Worm (Caenorhabditis elegans): Measurements from ENCODE around the gene nstp-3.

DNA sequence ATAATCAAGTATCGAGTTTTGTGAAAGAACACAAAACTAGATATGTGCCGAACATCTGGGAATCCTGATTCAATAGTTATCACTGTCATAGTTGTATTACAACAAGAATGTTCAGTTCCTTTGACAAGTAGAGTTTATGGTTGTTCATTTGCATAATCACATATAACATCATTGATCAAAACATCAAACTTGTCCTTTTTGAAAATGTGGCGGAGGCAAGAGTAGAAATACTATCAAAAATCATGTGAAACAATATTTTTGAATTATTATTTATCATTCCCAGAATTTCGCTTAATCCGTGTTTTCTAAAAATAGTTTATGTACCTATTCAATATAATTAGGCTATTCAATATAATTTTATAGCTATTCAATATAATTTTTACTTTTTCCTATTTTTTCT, 12.7 kb downstream of the nstp-3 start, which contains the start of gene F44E7.7:
- TF ChIP-seq ZK546.5 (tag; optimal IDR thresholded peaks at IDR 0.05) (no peak), lin-39 (tag; optimal IDR thresholded peaks at IDR 0.05) (no peak), lin-11 (tag; optimal IDR thresholded peaks at IDR 0.05) (no peak), fos-1 (tag; optimal IDR thresholded peaks at IDR 0.05) (no peak), lsy-2 (tag; optimal IDR thresholded peaks at IDR 0.05) (no peak), nhr-237 (tag; optimal IDR thresholded peaks at IDR 0.05) (no peak), nhr-23 (tag; optimal IDR thresholded peaks at IDR 0.05) (no peak), unc-62 (GFP tag; optimal IDR thresholded peaks at IDR 0.05) (no peak), egl-27 (tag; optimal IDR thresholded peaks at IDR 0.05) (no peak), lin-13 (GFP tag; optimal IDR thresholded peaks at IDR 0.05) (no peak), elt-1 (tag; optimal IDR thresholded peaks at IDR 0.05) (no peak), mdl-1 (tag; optimal IDR thresholded peaks at IDR 0.05) (no peak), snpc-4 (tag; optimal IDR thresholded peaks at IDR 0.05) (no peak)

Data from whole organism, L2 larva.